Worm (Caenorhabditis elegans): Measurements from ENCODE around the gene T24C4.3.
A peak's percentile ranks its signal among the peaks of the same experiment; 100 is the strongest.

The T24C4.3 gene

DNA sequence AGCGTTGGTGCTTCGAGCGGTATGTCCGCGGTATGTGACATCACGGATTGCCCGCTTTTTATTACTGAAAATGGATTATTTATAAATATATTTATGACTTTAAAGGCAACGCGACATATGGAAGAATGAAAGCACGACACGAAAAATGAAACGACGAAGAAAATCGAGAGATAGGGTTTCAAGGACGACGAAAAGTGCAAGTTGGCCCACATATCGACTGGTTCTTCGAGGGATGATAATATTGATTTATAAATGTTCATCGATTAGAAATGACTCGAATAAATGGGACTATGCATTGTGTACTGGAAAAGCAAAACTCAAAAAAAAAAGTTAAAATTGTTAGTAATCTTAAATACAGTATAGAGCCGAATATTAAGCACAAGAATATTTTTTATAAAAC is 14.5 kb upstream of the T24C4.3 start, which contains the start of gene zer-1:
TSS of gene zer-1 (minus strand) at position 68 of the 400 bp plus-strand sequence.
- TF ChIP-seq nhr-28 (tag; optimal IDR thresholded peaks at IDR 0.05) (no peak), ceh-28 (tag; optimal IDR thresholded peaks at IDR 0.05) (peak; percentile 67), ama-1 (optimal IDR thresholded peaks at IDR 0.05) (peak; percentile 21), nhr-25 (tag; optimal IDR thresholded peaks at IDR 0.05) (peak; percentile 24), nhr-23 (tag; optimal IDR thresholded peaks at IDR 0.05) (peak; percentile 37), egl-27 (tag; optimal IDR thresholded peaks at IDR 0.05) (no peak)

DNA sequence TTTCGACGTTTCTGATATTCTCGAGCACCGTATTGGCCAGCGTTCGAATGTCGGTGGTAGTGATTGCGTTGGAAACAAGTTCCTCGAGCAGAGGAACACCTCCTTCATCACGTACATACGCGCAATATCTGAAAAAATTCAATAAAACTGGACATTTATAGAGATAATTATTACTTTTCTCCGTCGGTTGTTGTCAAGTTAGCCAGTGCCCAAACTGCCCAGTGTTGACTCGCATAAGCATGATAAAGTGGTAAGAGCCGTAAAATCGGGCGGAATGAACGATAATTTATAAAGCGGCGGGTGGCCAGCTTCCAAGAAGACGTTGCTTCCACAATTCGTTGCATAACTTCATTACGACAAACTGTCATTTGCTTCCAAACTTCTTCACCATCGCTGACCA is 11.3 kb upstream of the T24C4.3 start:
- TF ChIP-seq mml-1 (tag; optimal IDR thresholded peaks at IDR 0.05) (no peak), ama-1 (optimal IDR thresholded peaks at IDR 0.05) (no peak), fkh-2 (tag; optimal IDR thresholded peaks at IDR 0.05) (no peak), sea-2 (GFP tag; optimal IDR thresholded peaks at IDR 0.05) (no peak), aly-2 (tag; optimal IDR thresholded peaks at IDR 0.05) (no peak), elt-2 (tag; optimal IDR thresholded peaks at IDR 0.05) (no peak), ceh-9 (tag; optimal IDR thresholded peaks at IDR 0.05) (no peak), skn-1 (tag; optimal IDR thresholded peaks at IDR 0.05) (no peak)

DNA sequence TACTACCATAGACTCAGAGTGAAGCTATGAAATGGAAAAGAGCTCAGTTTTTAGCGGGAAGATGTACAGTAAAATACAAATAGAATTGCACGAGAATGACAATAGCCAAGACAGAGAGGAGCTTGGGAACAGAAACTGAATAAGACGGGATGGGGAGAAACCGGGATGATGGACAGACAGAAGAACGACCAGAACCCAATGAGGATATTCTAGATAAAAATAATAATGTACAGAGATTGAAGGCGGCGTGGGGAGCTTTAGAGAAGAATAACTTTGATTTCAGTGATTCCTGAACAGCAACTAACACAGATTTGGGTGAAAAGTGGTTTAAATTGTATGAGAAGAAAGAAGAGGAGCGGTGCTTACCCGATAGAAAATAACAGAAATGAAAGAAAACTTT is 9.2 kb upstream of the T24C4.3 start:
- TF ChIP-seq ceh-28 (tag; optimal IDR thresholded peaks at IDR 0.05) (no peak), fkh-2 (tag; optimal IDR thresholded peaks at IDR 0.05) (no peak), jun-1 (tag; optimal IDR thresholded peaks at IDR 0.05) (no peak), nhr-43 (tag; optimal IDR thresholded peaks at IDR 0.05; ENCODE audit: poor library complexity, severe bottlenecking) (no peak), nhr-77 (tag; optimal IDR thresholded peaks at IDR 0.05) (no peak), lin-39 (tag; optimal IDR thresholded peaks at IDR 0.05) (no peak), pha-4 (tag; optimal IDR thresholded peaks at IDR 0.05) (no peak), elt-1 (tag; optimal IDR thresholded peaks at IDR 0.05) (no peak), nhr-11 (tag; optimal IDR thresholded peaks at IDR 0.05) (no peak), pqm-1 (tag; optimal IDR thresholded peaks at IDR 0.05) (no peak), unc-39 (tag; optimal IDR thresholded peaks at IDR 0.05) (no peak), nhr-25 (tag; optimal IDR thresholded peaks at IDR 0.05) (no peak), ceh-16 (tag; optimal IDR thresholded peaks at IDR 0.05) (no peak), skn-1 (tag; optimal IDR thresholded peaks at IDR 0.05) (no peak), ceh-9 (tag; optimal IDR thresholded peaks at IDR 0.05) (no peak), nhr-28 (tag; optimal IDR thresholded peaks at IDR 0.05) (no peak)

DNA sequence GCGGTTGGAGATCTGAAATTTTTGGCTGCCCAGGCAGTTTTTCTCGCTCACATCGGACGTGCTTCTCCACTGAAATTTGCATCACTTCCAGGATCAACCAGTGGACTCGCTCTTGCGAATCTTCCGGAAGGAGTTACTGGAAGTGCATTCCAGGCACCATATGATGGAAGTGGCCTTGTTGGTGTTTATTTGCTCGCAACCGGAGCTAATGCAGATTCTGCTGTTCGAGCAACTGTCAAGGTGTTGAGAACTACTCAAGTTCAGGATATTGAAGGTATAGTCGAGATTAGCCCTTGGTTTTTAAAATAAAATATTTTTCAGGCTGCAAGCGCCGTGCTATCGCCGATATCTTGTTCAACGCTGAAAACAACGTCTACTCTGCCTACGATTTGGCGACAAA is 8.6 kb upstream of the T24C4.3 start:
- TF ChIP-seq nhr-43 (tag; optimal IDR thresholded peaks at IDR 0.05; ENCODE audit: poor library complexity, severe bottlenecking) (peak; percentile 8), nhr-12 (tag; optimal IDR thresholded peaks at IDR 0.05) (no peak)

DNA sequence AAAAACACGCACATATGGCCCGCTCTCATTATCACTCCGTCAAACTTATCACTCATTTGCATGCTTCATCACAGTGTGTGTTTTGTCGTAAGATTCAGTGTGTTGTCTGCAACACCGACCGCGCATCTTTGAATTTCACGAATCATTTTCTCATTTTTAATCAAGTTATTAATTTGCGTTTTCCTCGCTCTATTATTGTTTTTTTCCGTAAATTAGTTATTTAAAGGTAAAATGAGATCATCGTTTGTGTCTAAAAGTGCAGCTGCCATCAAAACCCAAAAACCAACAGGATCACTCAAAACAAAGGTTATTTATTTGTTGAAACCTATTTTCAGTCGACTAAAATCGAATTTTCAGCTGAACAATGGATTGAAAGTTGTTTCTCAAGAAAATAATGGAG is 7.4 kb upstream of the T24C4.3 start, which contains the start of the genes T24C4.5 and ucr-2.3:
TSS of gene T24C4.5 (minus strand) at position 101 of the 400 bp plus-strand sequence.
TSS of gene ucr-2.3 (plus strand) at position 227 of the 400 bp plus-strand sequence.
- TF ChIP-seq lin-15B (tag; optimal IDR thresholded peaks at IDR 0.05) (no peak), elt-2 (tag; optimal IDR thresholded peaks at IDR 0.05) (no peak), nhr-43 (tag; optimal IDR thresholded peaks at IDR 0.05; ENCODE audit: poor library complexity, severe bottlenecking) (no peak), zag-1 (tag; optimal IDR thresholded peaks at IDR 0.05) (no peak), ceh-9 (tag; optimal IDR thresholded peaks at IDR 0.05) (no peak), mdl-1 (tag; optimal IDR thresholded peaks at IDR 0.05) (no peak), sea-2 (GFP tag; optimal IDR thresholded peaks at IDR 0.05) (no peak), unc-62 (GFP tag; optimal IDR thresholded peaks at IDR 0.05) (no peak), nhr-12 (tag; optimal IDR thresholded peaks at IDR 0.05) (no peak), ama-1 (optimal IDR thresholded peaks at IDR 0.05) (no peak)

DNA sequence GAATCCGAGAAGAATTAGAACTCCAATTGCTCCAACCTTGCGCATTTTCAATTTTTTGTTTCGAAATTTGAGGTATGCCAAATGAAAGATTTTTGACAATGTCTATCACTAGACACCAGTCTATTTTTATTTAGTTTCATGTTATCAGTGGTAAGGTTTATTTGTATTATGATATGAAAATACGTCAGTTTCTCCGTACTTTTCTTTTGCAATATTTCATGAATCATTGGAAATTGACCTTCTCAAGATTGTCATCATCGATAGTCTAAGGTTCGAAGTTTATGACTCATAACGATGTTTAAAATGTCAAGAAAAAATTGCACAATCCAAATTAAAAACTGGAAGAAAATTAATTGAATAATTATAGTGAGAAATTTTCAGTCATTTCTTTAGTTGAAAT is 1.2 kb upstream of the T24C4.3 start, which contains the start of gene clc-19:
TSS of gene clc-19 (minus strand) at position 135 of the 400 bp plus-strand sequence.
- TF ChIP-seq lin-15B (tag; optimal IDR thresholded peaks at IDR 0.05) (no peak), elt-2 (tag; optimal IDR thresholded peaks at IDR 0.05) (peak; percentile 30), pqm-1 (tag; optimal IDR thresholded peaks at IDR 0.05) (peak; percentile 90), nfya-1 (tag; optimal IDR thresholded peaks at IDR 0.05; ENCODE audit: insufficient read depth) (no peak), egl-5 (tag; optimal IDR thresholded peaks at IDR 0.05) (no peak), ceh-82 (tag; optimal IDR thresholded peaks at IDR 0.05) (no peak)

Data from whole organism, L3 larva.